Fruit fly (Drosophila melanogaster) whole organism, embryonic: ENCODE measurements around the gene Dfd.

Source experiments
- ATbp ChIP-seq: fragments of 200-800 bp; sonication (Bioruptor generic); optimal IDR thresholded peaks from 2 replicates; lab custom pipeline; 2017; ENCODE audit warnings: missing biosample characterization, mild to moderate bottlenecking, missing genetic modification characterization, missing genetic modification reagents
- Bdp1 ChIP-seq: fragments of 200-800 bp; sonication (Bioruptor generic); optimal IDR thresholded peaks from 3 replicates; lab custom pipeline; 2016; ENCODE audit warnings: missing biosample characterization, missing genetic modification characterization
- Blimp-1 ChIP-seq: fragments of 200-800 bp; sonication (Bioruptor generic); optimal IDR thresholded peaks from 3 replicates; lab custom pipeline; 2018; ENCODE audit warnings: missing biosample characterization, missing genetic modification characterization, mild to moderate bottlenecking, moderate library complexity, missing genetic modification reagents
- C15 ChIP-seq: fragments of 200-800 bp; sonication (Bioruptor generic); IDR thresholded peaks from 3 replicates; pipeline ENCODE4 v1.3.6; 2022; ENCODE audit warnings: missing biosample characterization, missing genetic modification characterization
- CG12071 ChIP-seq: fragments of 200-800 bp; sonication (Bioruptor generic); optimal IDR thresholded peaks from 3 replicates; lab custom pipeline; 2018; ENCODE audit warnings: missing biosample characterization, mild to moderate bottlenecking, missing genetic modification characterization
- CG12104 ChIP-seq: fragments of 200-800 bp; sonication (Bioruptor generic); optimal IDR thresholded peaks from 3 replicates; lab custom pipeline; 2016; ENCODE audit warnings: missing biosample characterization, missing genetic modification characterization
- CG14441 ChIP-seq: fragments of 200-800 bp; sonication (Bioruptor generic); IDR thresholded peaks from 2 replicates; pipeline ENCODE4 v1.3.6; 2022; ENCODE audit warnings: missing biosample characterization, missing genetic modification characterization
- CG15479 ChIP-seq: fragments of 200-800 bp; sonication (Bioruptor generic); optimal IDR thresholded peaks from 3 replicates; lab custom pipeline; 2019; ENCODE audit warnings: missing biosample characterization, mild to moderate bottlenecking, missing genetic modification characterization, moderate library complexity
- CG1602 ChIP-seq: fragments of 200-800 bp; sonication (Bioruptor generic); optimal IDR thresholded peaks from 3 replicates; lab custom pipeline; 2016; ENCODE audit warnings: missing biosample characterization, missing genetic modification characterization
- CG17361 ChIP-seq: fragments of 200-800 bp; sonication (Bioruptor generic); IDR thresholded peaks from 3 replicates; pipeline ENCODE4 v1.3.6; 2022; ENCODE audit warnings: missing biosample characterization, missing genetic modification characterization
- CG17568 ChIP-seq: fragments of 200-800 bp; sonication (Bioruptor generic); optimal IDR thresholded peaks from 2 replicates; lab custom pipeline; 2018; ENCODE audit warnings: missing biosample characterization, mild to moderate bottlenecking, missing genetic modification characterization, moderate library complexity
- CG1832 ChIP-seq: fragments of 200-800 bp; sonication (Bioruptor generic); optimal IDR thresholded peaks from 2 replicates; lab custom pipeline; 2017; ENCODE audit warnings: missing biosample characterization, mild to moderate bottlenecking, missing genetic modification characterization, inconsistent platforms
- CG2120 ChIP-seq: fragments of 200-800 bp; sonication (Bioruptor generic); optimal IDR thresholded peaks from 3 replicates; lab custom pipeline; 2016; ENCODE audit warnings: missing biosample characterization, missing genetic modification characterization
- CG2129 ChIP-seq: fragments of 200-800 bp; sonication (Bioruptor generic); IDR thresholded peaks from 2 replicates; pipeline ENCODE4 v1.3.6; 2022; ENCODE audit warnings: missing biosample characterization, missing genetic modification characterization; ENCODE audit not compliant: partially characterized antibody
- CG2199 ChIP-seq: fragments of 200-800 bp; sonication (Bioruptor generic); IDR thresholded peaks from 3 replicates; pipeline ENCODE4 v1.3.6; 2022; ENCODE audit warnings: missing biosample characterization, missing genetic modification characterization
- CG32772 ChIP-seq: fragments of 200-800 bp; sonication (Bioruptor generic); IDR thresholded peaks from 2 replicates; pipeline ENCODE4 v1.3.6; 2022; ENCODE audit warnings: missing biosample characterization, missing genetic modification characterization
- CG34224 ChIP-seq: fragments of 200-800 bp; sonication (Bioruptor generic); IDR thresholded peaks from 3 replicates; pipeline ENCODE4 v1.3.6; 2022; ENCODE audit warnings: missing biosample characterization, missing genetic modification characterization; ENCODE audit not compliant: partially characterized antibody
- CG3726 ChIP-seq: fragments of 200-800 bp; sonication (Bioruptor generic); IDR thresholded peaks from 3 replicates; pipeline ENCODE4, ENCODE4 v1.3.6; 2022; ENCODE audit warnings: missing biosample characterization, missing genetic modification characterization
- CG7271 ChIP-seq: fragments of 200-800 bp; sonication (Bioruptor generic); optimal IDR thresholded peaks from 2 replicates; lab custom pipeline; 2018; ENCODE audit warnings: missing biosample characterization, mild to moderate bottlenecking, missing genetic modification characterization, moderate library complexity
- CG8388 ChIP-seq: fragments of 200-800 bp; sonication (Bioruptor generic); optimal IDR thresholded peaks from 2 replicates; lab custom pipeline; 2019; ENCODE audit warnings: missing biosample characterization, mild to moderate bottlenecking, missing genetic modification characterization, moderate library complexity
- CG8944 ChIP-seq: fragments of 200-800 bp; sonication (Bioruptor generic); optimal IDR thresholded peaks from 3 replicates; lab custom pipeline; 2016; ENCODE audit warnings: missing biosample characterization, missing genetic modification characterization
- CG9932 ChIP-seq: fragments of 200-800 bp; sonication (Bioruptor generic); IDR thresholded peaks from 2 replicates; pipeline ENCODE4 v1.3.6; 2022; ENCODE audit warnings: missing biosample characterization, missing genetic modification characterization
- CHES-1-like ChIP-seq: fragments of 200-800 bp; sonication (Bioruptor generic); optimal IDR thresholded peaks from 2 replicates; lab custom pipeline; 2016; ENCODE audit warnings: missing biosample characterization, missing genetic modification characterization
- D ChIP-seq, 2 experiments: fragments of 200-800 bp in 1 of 2; fragments of >200 bp in 1 of 2; sonication (Bioruptor generic) in 1 of 2; optimal IDR thresholded peaks; 2 replicates in 1 of 2; 3 replicates in 1 of 2; lab custom pipeline; 2017; ENCODE audit warnings: mild to moderate bottlenecking in 1 of 2, missing biosample characterization in 1 of 2, missing genetic modification characterization in 1 of 2, missing genetic modification reagents in 1 of 2
- Kr ChIP-seq: fragments of 200-800 bp; sonication (Bioruptor generic); optimal IDR thresholded peaks from 2 replicates; lab custom pipeline; 2017; ENCODE audit warnings: missing biosample characterization, mild to moderate bottlenecking, missing genetic modification characterization
- Nf-YB ChIP-seq: fragments of 200-800 bp; sonication (Bioruptor generic); optimal IDR thresholded peaks from 3 replicates; lab custom pipeline; 2019; ENCODE audit warnings: missing biosample characterization, mild to moderate bottlenecking, missing genetic modification characterization, moderate library complexity
- ap ChIP-seq: fragments of 200-800 bp; sonication (Bioruptor generic); IDR thresholded peaks from 2 replicates; pipeline ENCODE4 v1.3.6; 2022; ENCODE audit warnings: missing biosample characterization, missing genetic modification characterization
- cad ChIP-seq: fragments of >200 bp; optimal IDR thresholded peaks from 2 replicates; lab custom pipeline; 2017; ENCODE audit warnings: missing biosample characterization, missing genetic modification characterization
- cato ChIP-seq: fragments of 200-800 bp; sonication (Bioruptor generic); optimal IDR thresholded peaks from 2 replicates; lab custom pipeline; 2016; ENCODE audit warnings: missing biosample characterization, missing genetic modification characterization, borderline replicate concordance
- dmrt99B ChIP-seq: fragments of 200-800 bp; sonication (Bioruptor generic); optimal IDR thresholded peaks from 2 replicates; lab custom pipeline; 2018; ENCODE audit warnings: missing biosample characterization, mild to moderate bottlenecking, missing genetic modification characterization, moderate library complexity
- ems ChIP-seq: fragments of 200-800 bp; sonication (Bioruptor generic); optimal IDR thresholded peaks from 3 replicates; lab custom pipeline; 2016; ENCODE audit warnings: missing biosample characterization, missing genetic modification characterization
- hb ChIP-seq: fragments of 200-800 bp; sonication (Bioruptor generic); IDR thresholded peaks from 3 replicates; pipeline ENCODE4 v1.3.6; 2022; ENCODE audit warnings: missing biosample characterization, missing genetic modification characterization; ENCODE audit not compliant: partially characterized antibody
- jigr1 ChIP-seq: fragments of 200-800 bp; sonication (Bioruptor generic); IDR thresholded peaks from 3 replicates; pipeline ENCODE4 v1.3.6; 2022; ENCODE audit warnings: missing biosample characterization, missing genetic modification characterization
- klu ChIP-seq: fragments of 200-800 bp; sonication (Bioruptor generic); IDR thresholded peaks from 2 replicates; pipeline ENCODE4 v1.3.6; 2022; ENCODE audit warnings: missing biosample characterization, missing genetic modification characterization
- lola ChIP-seq, 3 experiments: fragments of >200 bp in 2 of 3; fragments of 200-800 bp in 1 of 3; sonication (Bioruptor generic) in 1 of 3; optimal IDR thresholded peaks; 2 replicates each; lab custom pipeline; 2017 to 2019; ENCODE audit warnings: missing biosample characterization in 3 of 3, missing genetic modification characterization in 3 of 3, mild to moderate bottlenecking in 1 of 3, moderate library complexity in 1 of 3
- luna ChIP-seq: fragments of 200-800 bp; sonication (Bioruptor generic); optimal IDR thresholded peaks from 2 replicates; lab custom pipeline; 2016; ENCODE audit warnings: missing biosample characterization, missing genetic modification characterization
- onecut ChIP-seq: fragments of 200-800 bp; sonication (Bioruptor generic); IDR thresholded peaks from 2 replicates; pipeline ENCODE4 v1.3.6; 2022; ENCODE audit warnings: missing biosample characterization, missing genetic modification characterization
- sd ChIP-seq: fragments of 200-800 bp; sonication (Bioruptor generic); optimal IDR thresholded peaks from 3 replicates; lab custom pipeline; 2018; ENCODE audit warnings: missing biosample characterization, mild to moderate bottlenecking, missing genetic modification characterization, moderate library complexity
- seq ChIP-seq: fragments of 200-800 bp; sonication (Bioruptor generic); IDR thresholded peaks from 2 replicates; pipeline ENCODE4 v1.3.6; 2022; ENCODE audit warnings: missing biosample characterization, missing genetic modification characterization
- tll ChIP-seq, 2 experiments: fragments of 200-800 bp in 1 of 2; fragments of >200 bp in 1 of 2; sonication (Bioruptor generic) in 1 of 2; optimal IDR thresholded peaks; 2 replicates each; lab custom pipeline; 2017 to 2019; ENCODE audit warnings: missing biosample characterization in 2 of 2, missing genetic modification characterization in 2 of 2, mild to moderate bottlenecking in 1 of 2, moderate library complexity in 1 of 2
- twi ChIP-seq: fragments of 200-800 bp; optimal IDR thresholded peaks from 2 replicates; lab custom pipeline; 2019; ENCODE audit warnings: missing biosample characterization, mild to moderate bottlenecking, missing genetic modification characterization, moderate library complexity
- zen ChIP-seq: fragments of 200-800 bp; sonication (Bioruptor generic); optimal IDR thresholded peaks from 3 replicates; lab custom pipeline; 2018; ENCODE audit warnings: missing biosample characterization, mild to moderate bottlenecking, missing genetic modification characterization, moderate library complexity
- zf30C ChIP-seq: fragments of 200-800 bp; sonication (Bioruptor generic); optimal IDR thresholded peaks from 3 replicates; lab custom pipeline; 2018; ENCODE audit warnings: missing biosample characterization, mild to moderate bottlenecking, missing genetic modification characterization

Gene Dfd

dm6 chr3R:6751467-6752155 is 40.0 kb upstream of the Dfd start (continued):
- TF ChIP-seq dmrt99B (tag; lab: Kevin White, UChicago), result peak; percentile 14
- TF ChIP-seq CG17361 (GFP tag; lab: Robert Waterston, UW), result 0 out of 3 replicates have a peak, but pooled peaks have one; percentile 42
- TF ChIP-seq lola (GFP tag; optimal IDR thresholded peaks at IDR 0.05; lab: Kevin White, UChicago), result peak in 1 of 3 experiments; percentile 45
- TF ChIP-seq CG32772 (GFP tag; lab: Robert Waterston, UW), result no peak
- no peak for TF ChIP-seq CG17568 (GFP tag; lab: Kevin White, UChicago)
- no peak for TF ChIP-seq hb (GFP tag; lab: Robert Waterston, UW)
- TF ChIP-seq Nf-YB (GFP tag; lab: Kevin White, UChicago), result no peak
- peak; percentile 49 for TF ChIP-seq zf30C (GFP tag; lab: Kevin White, UChicago)

- TF ChIP-seq ap (GFP tag; lab: Robert Waterston, UW) (no peak), CG2120 (GFP tag; lab: Kevin White, UChicago) (no peak), CG12071 (GFP tag; lab: Kevin White, UChicago) (no peak), tll (GFP tag; optimal IDR thresholded peaks at IDR 0.05; lab: Kevin White, UChicago) (peak in 1 of 2 experiments; percentile 73), onecut (GFP tag; lab: Robert Waterston, UW) (no peak), cad (GFP tag; lab: Kevin White, UChicago) (peak; percentile 91), zen (peak; percentile 96), Kr (peak; percentile 22), CG15479 (GFP tag; lab: Kevin White, UChicago) (peak; percentile 92), klu (no peak), ATbp (no peak), D (optimal IDR thresholded peaks at IDR 0.05; lab: Kevin White, UChicago) (peak; percentile 4), D (GFP tag; optimal IDR thresholded peaks at IDR 0.05; lab: Kevin White, UChicago) (no peak), Blimp-1 (GFP tag; lab: Kevin White, UChicago) (no peak)
Measured at dm6 chr3R:6754104-6754951, 37.3 kb upstream of the Dfd start, which contains the start of gene zen. TSS of gene zen (minus strand) at chr3R:6754194.

dm6 chr3R:6755454-6755853 is 36.2 kb upstream of the Dfd start:
- TF ChIP-seq tll (GFP tag; optimal IDR thresholded peaks at IDR 0.05; lab: Kevin White, UChicago), result peak in 1 of 2 experiments; percentile 71
- no peak for TF ChIP-seq jigr1 (GFP tag; lab: Robert Waterston, UW)
- TF ChIP-seq CG3726 (GFP tag; lab: Robert Waterston, UW), result no peak
- TF ChIP-seq CG2129 (GFP tag; lab: Robert Waterston, UW), result no peak
- 0 out of 3 replicates have a peak, but pooled peaks have one; percentile 26 for TF ChIP-seq CG2199 (GFP tag; lab: Robert Waterston, UW)
- no peak for TF ChIP-seq seq (GFP tag; lab: Robert Waterston, UW)
- peak; percentile 32 for TF ChIP-seq twi (tag; lab: Kevin White, UChicago)
- TF ChIP-seq C15, result 0 out of 3 replicates have a peak, but pooled peaks have one; percentile 18
- peak; percentile 93 for TF ChIP-seq CG15479 (GFP tag; lab: Kevin White, UChicago)
- peak; percentile 98 for TF ChIP-seq cad (GFP tag; lab: Kevin White, UChicago)
- no peak for TF ChIP-seq cato (GFP tag; lab: Kevin White, UChicago)
- TF ChIP-seq Bdp1 (GFP tag; lab: Kevin White, UChicago), result no peak
- TF ChIP-seq CG1602 (GFP tag; lab: Kevin White, UChicago), result no peak
- no peak for TF ChIP-seq CG34224 (GFP tag; lab: Robert Waterston, UW)
- no peak for TF ChIP-seq CHES-1-like (GFP tag; lab: Kevin White, UChicago)
- peak; percentile 11 for TF ChIP-seq CG8388 (GFP tag; lab: Kevin White, UChicago)
- TF ChIP-seq CG8944 (GFP tag; lab: Kevin White, UChicago), result no peak
- peak; percentile 89 for TF ChIP-seq zen
- no peak for TF ChIP-seq CG14441
- TF ChIP-seq sd, result no peak
- no peak for TF ChIP-seq CG1832 (GFP tag; lab: Kevin White, UChicago)
- no peak for TF ChIP-seq luna (GFP tag; lab: Kevin White, UChicago)
- peak; percentile 56 for TF ChIP-seq CG7271
- no peak for TF ChIP-seq CG12104
- TF ChIP-seq ems (GFP tag; lab: Kevin White, UChicago), result no peak
- no peak for TF ChIP-seq CG9932
